Fruit fly (Drosophila melanogaster) whole organism, wandering third instar larva: ENCODE data around the gene corolla.

Experiments used
- Abd-B ChIP-seq: fragments of >200 bp; optimal IDR thresholded peaks from 2 replicates; lab custom pipeline; 2017; ENCODE audit warnings: missing biosample characterization, missing genetic modification characterization
- Dfd ChIP-seq: fragments of >200 bp; optimal IDR thresholded peaks from 2 replicates; lab custom pipeline; 2017; ENCODE audit warnings: missing biosample characterization, missing genetic modification characterization
- Hnf4 ChIP-seq: fragments of 200-800 bp; sonication (Bioruptor generic); optimal IDR thresholded peaks from 2 replicates; lab custom pipeline; 2016; ENCODE audit warnings: missing biosample characterization, mild to moderate bottlenecking, missing genetic modification characterization
- OdsH ChIP-seq: fragments of 200-800 bp; sonication (Bioruptor generic); optimal IDR thresholded peaks from 2 replicates; lab custom pipeline; 2016; ENCODE audit warnings: missing biosample characterization, mild to moderate bottlenecking, missing genetic modification characterization
- brk ChIP-seq: fragments of 200-800 bp; sonication (Bioruptor generic); optimal IDR thresholded peaks from 2 replicates; lab custom pipeline; 2016; ENCODE audit warnings: missing biosample characterization, mild to moderate bottlenecking, missing genetic modification characterization
- dl ChIP-seq, 2 experiments: fragments of 175-275, 200-275 bp in 1 of 2; fragments of 200-275 bp in 1 of 2; sonication (Bioruptor generic); optimal IDR thresholded peaks; lab custom pipeline; 2018; ENCODE audit warnings: mild to moderate bottlenecking in 2 of 2, missing biosample characterization in 2 of 2, missing genetic modification characterization in 2 of 2, moderate library complexity in 2 of 2; ENCODE audit not compliant: partially characterized antibody in 2 of 2, insufficient read depth in 1 of 2
- psq ChIP-seq: fragments of 200-800 bp; sonication (Bioruptor generic); optimal IDR thresholded peaks from 3 replicates; lab custom pipeline; 2017; ENCODE audit warnings: missing biosample characterization, mild to moderate bottlenecking, missing genetic modification characterization, moderate library complexity

dm6 chrX:17636001-17636400, 4.2 kb upstream of the corolla start, which contains the start of the genes CG8289 and CG5800:
- TF ChIP-seq OdsH (GFP tag; lab: Kevin White, UChicago): no peak
- no peak for TF ChIP-seq Abd-B (GFP tag; lab: Kevin White, UChicago)
- no peak for TF ChIP-seq psq (GFP tag; lab: Kevin White, UChicago)
- TF ChIP-seq brk (GFP tag; lab: Kevin White, UChicago): no peak
- no peak for TF ChIP-seq dl (GFP tag; optimal IDR thresholded peaks at IDR 0.05; lab: Kevin White, UChicago; ENCODE audit: insufficient read depth in 1 of 2, partially characterized antibody in 2 of 2)
- TF ChIP-seq Dfd (GFP tag; lab: Kevin White, UChicago): no peak
- no peak for TF ChIP-seq Hnf4 (GFP tag; lab: Kevin White, UChicago)
